Fruit fly (Drosophila melanogaster): ENCODE measurements around the gene CG13251.

CG13251 gene

DNA sequence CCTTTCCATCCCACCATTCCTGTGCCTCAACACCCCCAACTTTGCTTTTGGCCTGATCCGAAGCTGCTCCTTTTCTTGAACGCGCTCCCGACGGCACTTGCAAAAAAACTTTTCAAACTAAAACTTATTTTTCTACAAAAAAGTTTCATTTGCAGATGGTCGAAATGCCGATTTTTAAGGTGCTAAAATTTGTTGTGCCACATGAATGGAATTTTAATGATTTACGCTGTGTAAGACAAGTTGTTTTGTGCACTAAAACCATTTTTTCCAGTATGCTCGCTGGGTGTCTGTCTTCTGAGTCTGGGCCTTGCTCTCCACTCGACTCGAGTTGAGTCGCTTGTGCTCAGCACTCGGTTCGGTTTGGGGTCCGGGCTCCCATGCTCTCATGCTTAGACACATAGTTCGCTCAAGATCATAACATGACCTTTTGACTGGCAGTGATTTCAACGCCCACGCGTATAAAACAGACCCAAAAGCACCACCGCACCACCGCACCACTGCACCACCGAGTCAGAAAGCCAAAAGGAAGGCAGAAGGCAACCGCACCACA, 1.3 kb upstream of the CG13251 start (continued):
- TF ChIP-seq prd (optimal IDR thresholded peaks at IDR 0.05) (no peak), prd (GFP tag; IDR thresholded peaks at IDR 0.05) (peak; percentile 31; the same call in 1 of the 3 replicates), Bteb2 (GFP tag; optimal IDR thresholded peaks at IDR 0.05) (no peak), sens (GFP tag) (peak; percentile 15), CG11456 (GFP tag; IDR thresholded peaks at IDR 0.05) (no peak), row (GFP tag; IDR thresholded peaks at IDR 0.05) (0 out of 3 replicates have a peak, but pooled peaks have one; percentile 19), gfzf (GFP tag; optimal IDR thresholded peaks at IDR 0.05) (no peak), Drgx (GFP tag; IDR thresholded peaks at IDR 0.05) (peak; percentile 51), dmrt11E (tag; optimal IDR thresholded peaks at IDR 0.05) (peak; percentile 18), CG7271 (tag; optimal IDR thresholded peaks at IDR 0.05) (no peak), lov (optimal IDR thresholded peaks at IDR 0.05) (no peak), lov (GFP tag; IDR thresholded peaks at IDR 0.05) (0 out of 3 replicates have a peak, but pooled peaks have one; percentile 45), bsh (GFP tag; optimal IDR thresholded peaks at IDR 0.05) (peak in 1 of 2 experiments; percentile 12), Dek (tag; optimal IDR thresholded peaks at IDR 0.05) (no peak), CG5245 (GFP tag; optimal IDR thresholded peaks at IDR 0.05) (no peak), scrt (GFP tag; optimal IDR thresholded peaks at IDR 0.05) (no peak), CG1792 (GFP tag; optimal IDR thresholded peaks at IDR 0.05) (no peak), CG4404 (GFP tag; IDR thresholded peaks at IDR 0.05) (no peak), Lhr (GFP tag; optimal IDR thresholded peaks at IDR 0.05) (no peak), H2.0 (GFP tag; IDR thresholded peaks at IDR 0.05) (0 out of 2 replicates have a peak, but pooled peaks have one; percentile 17), lola (GFP tag; optimal IDR thresholded peaks at IDR 0.05) (no peak), schlank (tag; optimal IDR thresholded peaks at IDR 0.05) (no peak), CG31365 (tag; optimal IDR thresholded peaks at IDR 0.05) (no peak), CG8388 (GFP tag; optimal IDR thresholded peaks at IDR 0.05) (no peak), dpn (GFP tag; optimal IDR thresholded peaks at IDR 0.05) (no peak), CG3163 (GFP tag; optimal IDR thresholded peaks at IDR 0.05) (no peak), vfl (GFP tag; optimal IDR thresholded peaks at IDR 0.05) (no peak), Ptx1 (GFP tag; IDR thresholded peaks at IDR 0.05) (no peak), CG34422 (GFP tag; IDR thresholded peaks at IDR 0.05) (no peak)

DNA sequence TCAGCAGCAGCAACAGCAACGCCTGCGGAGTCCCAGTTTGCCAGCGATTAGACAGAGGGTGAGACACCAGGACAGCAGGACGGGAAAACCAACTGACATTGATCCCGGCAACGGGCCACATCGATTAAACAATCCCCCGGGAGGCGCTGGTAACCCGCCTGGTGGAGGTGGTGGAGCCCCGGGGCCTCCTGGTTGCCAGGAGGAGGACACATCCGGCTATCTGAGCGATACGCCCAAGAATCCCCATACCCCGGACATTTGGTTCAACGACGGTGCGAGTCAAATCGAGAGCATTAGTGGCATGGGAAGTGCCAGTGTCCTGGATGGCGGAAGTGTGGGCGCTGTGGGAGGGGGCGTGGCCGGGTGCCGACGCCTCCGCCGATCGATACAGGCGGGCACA, 846 bp downstream of the CG13251 start:
- TF ChIP-seq Hr39 (optimal IDR thresholded peaks at IDR 0.05) (peak; percentile 67), amos (GFP tag; IDR thresholded peaks at IDR 0.05; ENCODE audit: partially characterized antibody) (no peak), ase (GFP tag; IDR thresholded peaks at IDR 0.05) (no peak), zen2 (GFP tag; IDR thresholded peaks at IDR 0.05; ENCODE audit: partially characterized antibody) (0 out of 3 replicates have a peak, but pooled peaks have one; percentile 14), Ets65A (GFP tag) (peak; percentile 49)

DNA sequence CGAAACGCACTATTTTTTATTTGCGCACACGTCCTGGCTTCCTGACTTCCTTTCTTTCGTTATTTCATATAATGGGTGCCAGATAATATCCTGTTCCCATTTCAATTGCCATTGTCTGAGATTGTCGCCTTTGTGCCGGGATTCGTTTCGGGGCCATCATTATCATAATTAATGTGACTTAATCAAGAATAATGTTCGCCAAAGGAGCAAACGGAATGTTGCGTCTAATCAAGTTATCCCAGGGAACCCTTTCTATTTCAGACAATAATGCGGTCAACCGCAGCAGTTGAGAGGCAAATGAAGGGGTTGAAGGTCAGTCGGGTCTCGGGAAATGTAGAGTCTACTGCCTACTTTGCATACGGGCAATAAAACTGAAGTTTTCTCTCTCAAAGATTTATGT, 6.8 kb downstream of the CG13251 start:
- TF ChIP-seq Kr (GFP tag; optimal IDR thresholded peaks at IDR 0.05) (peak; percentile 64), CG34224 (GFP tag; IDR thresholded peaks at IDR 0.05; ENCODE audit: partially characterized antibody) (no peak), zen (tag; optimal IDR thresholded peaks at IDR 0.05) (no peak), CG43689 (GFP tag; IDR thresholded peaks at IDR 0.05) (no peak), H2.0 (GFP tag; IDR thresholded peaks at IDR 0.05) (no peak), psq (GFP tag; optimal IDR thresholded peaks at IDR 0.05) (no peak), NC2β (GFP tag; optimal IDR thresholded peaks at IDR 0.05) (no peak), pan (optimal IDR thresholded peaks at IDR 0.05) (no peak), pan (GFP tag; optimal IDR thresholded peaks at IDR 0.05 in 1 of 2, IDR thresholded peaks at IDR 0.05 in 1 of 2) (no peak), abd-A (tag; optimal IDR thresholded peaks at IDR 0.05) (no peak), jigr1 (GFP tag; IDR thresholded peaks at IDR 0.05) (no peak), sim (GFP tag; IDR thresholded peaks at IDR 0.05) (no peak), Doc2 (GFP tag; IDR thresholded peaks at IDR 0.05) (no peak), stc (GFP tag; IDR thresholded peaks at IDR 0.05) (no peak), Stat92E (GFP tag; optimal IDR thresholded peaks at IDR 0.05) (no peak), gsb-n (tag; optimal IDR thresholded peaks at IDR 0.05) (peak; percentile 60), lola (GFP tag; optimal IDR thresholded peaks at IDR 0.05) (no peak)
